Worm (Caenorhabditis elegans) whole organism, young adult: ENCODE data around the gene T22B2.1.

Source experiments
- B0019.2 ChIP-seq: fragments of 200-800 bp; sonication (Bioruptor generic); conservative IDR thresholded peaks from 2 replicates; pipeline ENCODE4 v1.3.6; 2022; ENCODE audit warnings: missing genetic modification reagents, missing genetic modification characterization, missing compliant biosample characterization
- B0261.1 ChIP-seq: sonication (generic microtip); optimal IDR thresholded peaks from 2 replicates; lab custom pipeline; 2016; ENCODE audit warnings: mild to moderate bottlenecking, missing genetic modification characterization, moderate library complexity, missing compliant biosample characterization
- B0336.3 ChIP-seq: fragments of 200-800 bp; sonication (Bioruptor generic); IDR thresholded peaks from 2 replicates; pipeline ENCODE4 v1.3.6; 2022; ENCODE audit warnings: missing genetic modification characterization, missing compliant biosample characterization
- D2030.7 ChIP-seq: fragments of 200-800 bp; sonication (Bioruptor generic); IDR thresholded peaks from 2 replicates; pipeline ENCODE4 v1.3.6; 2022; ENCODE audit warnings: missing genetic modification reagents, missing genetic modification characterization, missing compliant biosample characterization
- F33H1.4 ChIP-seq: fragments of 200-800 bp; sonication (Bioruptor generic); IDR thresholded peaks from 2 replicates; pipeline ENCODE4 v1.3.6; 2022; ENCODE audit warnings: missing genetic modification reagents, missing genetic modification characterization, missing compliant biosample characterization
- F49E8.2 ChIP-seq: sonication (generic microtip); optimal IDR thresholded peaks from 3 replicates; lab custom pipeline; 2017; ENCODE audit warnings: missing genetic modification characterization, mild to moderate bottlenecking, missing compliant biosample characterization, antibody characterized with exemption, moderate library complexity; ENCODE audit not compliant: insufficient read depth
- F55B11.4 ChIP-seq: sonication (generic microtip); optimal IDR thresholded peaks from 2 replicates; lab custom pipeline; 2016; ENCODE audit warnings: missing compliant biosample characterization, missing genetic modification characterization, borderline replicate concordance; ENCODE audit not compliant: insufficient read depth
- F57A8.1 ChIP-seq: fragments of 200-800 bp; sonication (Bioruptor generic); optimal IDR thresholded peaks from 2 replicates; lab custom pipeline; 2018; ENCODE audit warnings: mild to moderate bottlenecking, missing genetic modification characterization, moderate library complexity, missing compliant biosample characterization
- T26A5.8 ChIP-seq: sonication (generic microtip); optimal IDR thresholded peaks from 2 replicates; lab custom pipeline; 2016; ENCODE audit warnings: missing genetic modification characterization, missing compliant biosample characterization
- Y53F4B.3 ChIP-seq: fragments of 200-800 bp; sonication (Bioruptor generic); IDR thresholded peaks from 2 replicates; pipeline ENCODE4 v1.3.6; 2022; ENCODE audit warnings: missing genetic modification reagents, missing genetic modification characterization, missing compliant biosample characterization
- Y56A3A.18 ChIP-seq: fragments of 200-800 bp; sonication (Bioruptor generic); IDR thresholded peaks from 2 replicates; pipeline ENCODE4 v1.3.6; 2022; ENCODE audit warnings: missing genetic modification reagents, missing genetic modification characterization, missing compliant biosample characterization
- Y79H2A.3 ChIP-seq: fragments of 200-800 bp; sonication (Bioruptor generic); conservative IDR thresholded peaks from 2 replicates; pipeline ENCODE4 v1.3.6; 2022; ENCODE audit warnings: missing genetic modification reagents, missing genetic modification characterization, missing compliant biosample characterization
- attf-6 ChIP-seq: fragments of 200-800 bp; sonication (Bioruptor generic); IDR thresholded peaks from 2 replicates; pipeline ENCODE4 v1.3.6; 2022; ENCODE audit warnings: missing genetic modification reagents, missing genetic modification characterization, missing compliant biosample characterization
- ccch-3 ChIP-seq: fragments of 200-800 bp; sonication (Bioruptor generic); optimal IDR thresholded peaks from 2 replicates; lab custom pipeline; 2018; ENCODE audit warnings: mild to moderate bottlenecking, missing genetic modification characterization, missing compliant biosample characterization
- ceh-27 ChIP-seq: fragments of 200-800 bp; sonication (Bioruptor generic); optimal IDR thresholded peaks from 2 replicates; lab custom pipeline; 2018; ENCODE audit warnings: mild to moderate bottlenecking, missing genetic modification characterization, moderate library complexity, missing compliant biosample characterization
- dox-1 ChIP-seq: fragments of 200-800 bp; sonication (Bioruptor generic); IDR thresholded peaks from 2 replicates; pipeline ENCODE4 v1.3.6; 2022; ENCODE audit warnings: missing genetic modification reagents, missing genetic modification characterization, missing compliant biosample characterization
- egl-18 ChIP-seq: fragments of 200-800 bp; sonication (Bioruptor generic); IDR thresholded peaks from 2 replicates; pipeline ENCODE4 v1.3.6; 2022; ENCODE audit warnings: missing genetic modification reagents, missing genetic modification characterization, missing compliant biosample characterization
- egl-44 ChIP-seq: fragments of 200-800 bp; sonication (Bioruptor generic); IDR thresholded peaks from 2 replicates; pipeline ENCODE4 v1.3.6; 2022; ENCODE audit warnings: missing genetic modification reagents, missing genetic modification characterization, missing compliant biosample characterization
- egrh-3 ChIP-seq: fragments of 200-800 bp; sonication (Bioruptor generic); IDR thresholded peaks from 2 replicates; pipeline ENCODE4 v1.3.6; 2022; ENCODE audit warnings: missing genetic modification reagents, missing genetic modification characterization, missing compliant biosample characterization
- gei-17 ChIP-seq: fragments of 200-800 bp; sonication (Bioruptor generic); optimal IDR thresholded peaks from 2 replicates; lab custom pipeline; 2018; ENCODE audit warnings: mild to moderate bottlenecking, missing genetic modification characterization, missing compliant biosample characterization
- hlh-12 ChIP-seq: sonication (generic microtip); optimal IDR thresholded peaks from 2 replicates; lab custom pipeline; 2016; ENCODE audit warnings: missing genetic modification characterization, missing compliant biosample characterization
- hrde-1 ChIP-seq: sonication (generic microtip); optimal IDR thresholded peaks from 2 replicates; lab custom pipeline; 2016; ENCODE audit warnings: missing genetic modification characterization, mild to moderate bottlenecking, missing compliant biosample characterization, moderate library complexity, missing genotype, missing genetic modification reagents, borderline replicate concordance
- let-526 ChIP-seq: fragments of 200-800 bp; sonication (Bioruptor generic); IDR thresholded peaks from 2 replicates; pipeline ENCODE4 v1.3.6; 2022; ENCODE audit warnings: missing genetic modification reagents, missing genetic modification characterization, missing compliant biosample characterization
- lin-26 ChIP-seq: fragments of 200-800 bp; sonication (Bioruptor generic); IDR thresholded peaks from 2 replicates; pipeline ENCODE4 v1.3.6; 2022; ENCODE audit warnings: missing genetic modification reagents, missing genetic modification characterization, missing compliant biosample characterization
- lir-1 ChIP-seq: fragments of 200-800 bp; sonication (Bioruptor generic); conservative IDR thresholded peaks from 2 replicates; pipeline ENCODE4 v1.3.6; 2022; ENCODE audit warnings: missing genetic modification reagents, missing genetic modification characterization, missing compliant biosample characterization
- lsl-1 ChIP-seq: fragments of 200-800 bp; sonication (Bioruptor generic); optimal IDR thresholded peaks from 2 replicates; lab custom pipeline; 2018; ENCODE audit warnings: mild to moderate bottlenecking, missing genetic modification characterization, moderate library complexity, missing compliant biosample characterization
- nfyb-1 ChIP-seq: fragments of 200-800 bp; sonication (Bioruptor generic); IDR thresholded peaks from 2 replicates; pipeline ENCODE4 v1.3.6; 2022; ENCODE audit warnings: missing genetic modification reagents, missing genetic modification characterization, missing compliant biosample characterization
- nhr-27 ChIP-seq: fragments of 200-800 bp; sonication (Bioruptor generic); optimal IDR thresholded peaks from 2 replicates; lab custom pipeline; 2018; ENCODE audit warnings: mild to moderate bottlenecking, missing genetic modification characterization, moderate library complexity, missing compliant biosample characterization
- nhr-90 ChIP-seq: sonication (generic microtip); optimal IDR thresholded peaks from 2 replicates; lab custom pipeline; 2016; ENCODE audit warnings: missing genotype, mild to moderate bottlenecking, missing genetic modification characterization, missing compliant biosample characterization
- rcor-1 ChIP-seq: fragments of 200-800 bp; sonication (Bioruptor generic); IDR thresholded peaks from 2 replicates; pipeline ENCODE4 v1.3.6; 2022; ENCODE audit warnings: missing genetic modification reagents, missing genetic modification characterization, missing compliant biosample characterization
- rpc-1 ChIP-seq, 2 experiments: fragments of 150-350 bp in 1 of 2; sonication (generic microtip) in 1 of 2; optimal IDR thresholded peaks; 2 replicates each; lab custom pipeline; 2014 to 2018; ENCODE audit warnings: missing biosample characterization in 1 of 2, missing genetic modification characterization in 1 of 2, missing genetic modification reagents in 1 of 2, missing genotype in 1 of 2
- snpc-1.1 ChIP-seq: sonication (generic microtip); optimal IDR thresholded peaks from 2 replicates; lab custom pipeline; 2017; ENCODE audit warnings: missing genetic modification characterization, mild to moderate bottlenecking, missing compliant biosample characterization, antibody characterized with exemption, moderate library complexity, missing genotype, missing genetic modification reagents; ENCODE audit not compliant: insufficient read depth
- snpc-1.3 ChIP-seq: sonication (generic microtip); optimal IDR thresholded peaks from 2 replicates; lab custom pipeline; 2017; ENCODE audit warnings: missing genetic modification characterization, mild to moderate bottlenecking, missing compliant biosample characterization, antibody characterized with exemption, moderate library complexity, missing genotype, missing genetic modification reagents; ENCODE audit not compliant: insufficient read depth
- sptf-2 ChIP-seq: fragments of 200-800 bp; sonication (Bioruptor generic); optimal IDR thresholded peaks from 2 replicates; lab custom pipeline; 2018; ENCODE audit warnings: mild to moderate bottlenecking, missing genetic modification characterization, missing compliant biosample characterization
- xnd-1 ChIP-seq: sonication (generic microtip); optimal IDR thresholded peaks from 2 replicates; lab custom pipeline; 2016; ENCODE audit warnings: missing genotype, missing genetic modification reagents, missing genetic modification characterization, missing compliant biosample characterization
- zfh-2 ChIP-seq: fragments of 200-800 bp; sonication (Bioruptor generic); conservative IDR thresholded peaks from 2 replicates; pipeline ENCODE4 v1.3.6; 2022; ENCODE audit warnings: missing genetic modification reagents, missing genetic modification characterization, missing compliant biosample characterization
- ztf-25 ChIP-seq: fragments of 200-800 bp; sonication (Bioruptor generic); IDR thresholded peaks from 2 replicates; pipeline ENCODE4 v1.3.6; 2022; ENCODE audit warnings: missing genetic modification reagents, missing genetic modification characterization, missing compliant biosample characterization
- ztf-26 ChIP-seq: sonication (generic microtip); optimal IDR thresholded peaks from 2 replicates; lab custom pipeline; 2017; ENCODE audit warnings: missing genetic modification characterization, missing compliant biosample characterization
- ztf-28 ChIP-seq: fragments of 200-800 bp; sonication (Bioruptor generic); IDR thresholded peaks from 2 replicates; pipeline ENCODE4 v1.3.6; 2022; ENCODE audit warnings: missing genetic modification reagents, missing genetic modification characterization, missing compliant biosample characterization

The T22B2.1 gene

DNA sequence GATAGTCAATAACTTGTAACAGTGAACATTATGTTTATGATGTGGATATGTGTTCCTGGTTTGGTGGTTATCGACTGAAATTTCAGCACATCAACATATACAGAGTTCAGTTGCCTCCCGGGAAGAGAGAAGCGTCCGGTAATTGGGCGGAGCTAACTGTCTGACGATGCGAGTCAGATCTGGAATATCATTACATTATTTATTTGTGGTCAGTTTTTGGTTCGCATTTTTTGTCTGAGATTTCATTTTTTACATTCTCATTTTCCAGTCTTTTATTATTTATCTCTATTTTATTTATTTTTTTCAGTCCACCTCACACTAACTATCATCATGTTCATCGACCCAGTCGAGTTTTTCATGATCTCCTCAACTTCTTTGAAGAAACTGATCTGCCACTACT is at the start of gene T22B2.1:
T22B2.1 (plus strand) TSS at position 301 of the 400 bp plus-strand sequence.
- TF ChIP-seq ztf-28 (no peak), egl-44 (no peak)

- no peak for TF ChIP-seq gei-17 (GFP tag; lab: Kevin White, UChicago)
- no peak for TF ChIP-seq B0336.3 (GFP tag; lab: Robert Waterston, UW)
- no peak for TF ChIP-seq let-526
- TF ChIP-seq rpc-1 (optimal IDR thresholded peaks at IDR 0.05; lab: Kevin White, UChicago), result no peak
- TF ChIP-seq rpc-1 (tag; optimal IDR thresholded peaks at IDR 0.05; lab: Kevin White, UChicago), result no peak
- TF ChIP-seq nhr-90, result no peak
- no peak for TF ChIP-seq sptf-2 (GFP tag; lab: Kevin White, UChicago)
- no peak for TF ChIP-seq lsl-1 (GFP tag; lab: Kevin White, UChicago)
- TF ChIP-seq ceh-27, result no peak
- no peak for TF ChIP-seq dox-1 (GFP tag; lab: Robert Waterston, UW)
Measured at ce11 chrX:3878233-3878632, 47.6 kb upstream of the T22B2.1 start, which contains the start of gene F47F2.1. TSS of gene F47F2.1 (plus strand) at chrX:3878533.

DNA sequence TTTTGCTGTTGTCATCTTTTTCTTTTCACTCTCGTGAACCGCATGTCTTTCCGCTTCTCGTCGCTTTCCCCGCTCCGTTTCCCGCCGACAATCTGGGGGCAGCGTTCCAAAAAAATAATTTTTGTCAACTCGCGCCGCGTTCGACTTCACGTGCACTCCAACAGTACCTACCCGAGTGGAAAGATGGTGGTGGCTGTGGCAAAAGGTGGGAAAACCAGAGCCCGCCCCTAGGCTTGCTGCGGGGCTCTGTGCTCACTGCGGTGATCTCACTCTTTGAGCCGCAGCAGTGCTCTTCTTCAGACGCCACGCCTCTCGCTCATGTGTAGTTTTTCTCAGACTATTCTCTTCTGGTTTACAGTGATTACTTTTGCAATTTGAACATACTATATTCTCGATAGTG is 38.3 kb upstream of the T22B2.1 start:
- TF ChIP-seq ztf-26 (tag; lab: Kevin White, UChicago), result no peak
- TF ChIP-seq gei-17 (GFP tag; lab: Kevin White, UChicago), result no peak
- TF ChIP-seq D2030.7 (GFP tag; lab: Robert Waterston, UW), result no peak
- no peak for TF ChIP-seq B0019.2 (GFP tag; lab: Robert Waterston, UW)
- TF ChIP-seq F33H1.4, result no peak
- TF ChIP-seq hrde-1, result no peak
- TF ChIP-seq Y56A3A.18 (GFP tag; lab: Robert Waterston, UW), result no peak
- TF ChIP-seq attf-6 (GFP tag; lab: Robert Waterston, UW), result no peak
- no peak for TF ChIP-seq Y53F4B.3 (GFP tag; lab: Robert Waterston, UW)
- no peak for TF ChIP-seq nfyb-1 (GFP tag; lab: Robert Waterston, UW)
- no peak for TF ChIP-seq ztf-25 (GFP tag; lab: Robert Waterston, UW)
- TF ChIP-seq hlh-12, result no peak
- no peak for TF ChIP-seq F57A8.1 (GFP tag; lab: Kevin White, UChicago)
- no peak for TF ChIP-seq egl-18
- peak; percentile 50; the same call in 1 of the 2 replicates for TF ChIP-seq egrh-3
- no peak for TF ChIP-seq nhr-27
- TF ChIP-seq T26A5.8 (tag; lab: Kevin White, UChicago), result no peak
- no peak for TF ChIP-seq F49E8.2 (tag; lab: Kevin White, UChicago)
- TF ChIP-seq lir-1 (GFP tag; lab: Robert Waterston, UW), result 0 out of 2 replicates have a peak, but pooled peaks have one; percentile 35
- no peak for TF ChIP-seq ccch-3
- TF ChIP-seq xnd-1 (tag; lab: Kevin White, UChicago), result no peak
- no peak for TF ChIP-seq B0261.1 (tag; lab: Kevin White, UChicago)
- TF ChIP-seq snpc-1.3 (tag; lab: Kevin White, UChicago), result no peak
- TF ChIP-seq zfh-2 (GFP tag; lab: Robert Waterston, UW), result peak; percentile 87

ce11 chrX:3895577-3895976 is 30.3 kb upstream of the T22B2.1 start, which contains the start of gene F47F2.3:
TSS of gene F47F2.3 (minus strand) at chrX:3895677.
- TF ChIP-seq snpc-1.1 (tag; lab: Kevin White, UChicago) (no peak), rcor-1 (GFP tag; lab: Robert Waterston, UW) (no peak), lin-26 (GFP tag; lab: Robert Waterston, UW) (no peak), F55B11.4 (tag; lab: Kevin White, UChicago) (no peak), Y79H2A.3 (GFP tag; lab: Robert Waterston, UW) (no peak)
- TF ChIP-seq, all 124 proteins: peak for 0
